Worm (Caenorhabditis elegans) whole organism, L4/young adult: ENCODE measurements around the gene Y49F6A.5.

Experiments
- W03F9.2 ChIP-seq: fragments of 150-350 bp; optimal IDR thresholded peaks from 2 replicates; lab custom pipeline; 2014; ENCODE audit warnings: missing biosample characterization, missing genetic modification characterization
- him-1 ChIP-seq: sonication (generic microtip); optimal IDR thresholded peaks from 2 replicates; lab custom pipeline; 2016; ENCODE audit warnings: missing genotype, missing genetic modification reagents, missing genetic modification characterization, missing compliant biosample characterization

DNA sequence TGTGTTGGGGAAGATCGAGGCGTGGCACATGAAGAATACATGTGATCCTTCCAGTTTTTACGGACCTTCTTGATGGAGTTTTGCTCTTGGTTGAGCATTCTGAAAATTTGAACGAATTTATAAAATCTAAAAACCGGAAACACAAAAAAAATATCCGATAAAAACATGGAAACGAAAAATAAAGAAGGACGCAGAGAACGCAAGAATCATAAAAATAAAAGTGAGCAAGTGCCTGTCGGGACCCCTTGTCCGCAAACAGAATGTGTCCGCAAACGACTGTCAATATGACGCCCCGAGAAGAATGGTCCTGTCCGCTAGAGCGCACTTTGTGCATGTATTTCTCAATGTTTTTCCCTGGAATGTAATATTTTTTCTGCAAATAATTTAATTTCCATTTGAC, at the start of gene Y49F6A.5:
- TF ChIP-seq W03F9.2 (tag; lab: Kevin White, UChicago) (no peak), him-1 (tag; lab: Kevin White, UChicago) (no peak)
